Worm (Caenorhabditis elegans) whole organism, L1 larva: ENCODE measurements around the gene sri-69.

Source experiments
- Y116A8C.19 ChIP-seq: sonication (generic microtip); optimal IDR thresholded peaks from 2 replicates; lab custom pipeline; 2016; ENCODE audit warnings: missing compliant biosample characterization, missing genetic modification characterization, borderline replicate concordance
- snpc-4 ChIP-seq: fragments of 150-350 bp; optimal IDR thresholded peaks from 2 replicates; lab custom pipeline; 2014; ENCODE audit warnings: missing biosample characterization, missing genetic modification characterization
- unc-130 ChIP-seq: fragments of 150-350 bp; optimal IDR thresholded peaks from 2 replicates; lab custom pipeline; 2017; ENCODE audit warnings: missing biosample characterization, missing genetic modification characterization, inconsistent platforms
- ztf-4 ChIP-seq: fragments of 150-350 bp; optimal IDR thresholded peaks from 2 replicates; lab custom pipeline; 2014; ENCODE audit warnings: missing biosample characterization, missing genetic modification characterization

ce11 chrV:17030430-17030829 lies 22.2 kb upstream of the sri-69 start:
- TF ChIP-seq unc-130 (tag; lab: Kevin White, UChicago) (no peak), ztf-4 (tag; lab: Kevin White, UChicago) (no peak), snpc-4 (no peak), Y116A8C.19 (no peak)
